Fruit fly (Drosophila melanogaster) whole organism, embryonic: ENCODE measurements around the gene CG15803.
A peak's percentile ranks its signal among the peaks of the same experiment; 100 is the strongest.

Experiments
- Ada2b ChIP-seq: fragments of 200-800 bp; sonication (Bioruptor generic); IDR thresholded peaks from 2 replicates; pipeline ENCODE4 v1.3.6; 2022; ENCODE audit warnings: missing biosample characterization, missing genetic modification characterization
- BEAF-32 ChIP-seq: fragments of 200-800 bp; sonication (Bioruptor generic); optimal IDR thresholded peaks from 3 replicates; lab custom pipeline; 2017; ENCODE audit warnings: missing biosample characterization, missing genetic modification characterization, mild to moderate bottlenecking, moderate library complexity, missing genetic modification reagents
- CG10209 ChIP-seq: fragments of 200-800 bp; sonication (Bioruptor generic); optimal IDR thresholded peaks from 3 replicates; lab custom pipeline; 2017; ENCODE audit warnings: missing biosample characterization, mild to moderate bottlenecking, missing genetic modification characterization, missing genetic modification reagents
- CG10274 ChIP-seq: fragments of 200-800 bp; sonication (Bioruptor generic); optimal IDR thresholded peaks from 3 replicates; lab custom pipeline; 2017; ENCODE audit warnings: missing biosample characterization, mild to moderate bottlenecking, missing genetic modification characterization
- CG10431 ChIP-seq: fragments of 200-800 bp; sonication (Bioruptor generic); optimal IDR thresholded peaks from 3 replicates; lab custom pipeline; 2018; ENCODE audit warnings: missing biosample characterization, mild to moderate bottlenecking, missing genetic modification characterization
- CG12104 ChIP-seq: fragments of 200-800 bp; sonication (Bioruptor generic); optimal IDR thresholded peaks from 3 replicates; lab custom pipeline; 2016; ENCODE audit warnings: missing biosample characterization, missing genetic modification characterization
- CG1233 ChIP-seq: fragments of 200-800 bp; sonication (Bioruptor generic); optimal IDR thresholded peaks from 4 replicates; lab custom pipeline; 2018; ENCODE audit warnings: missing biosample characterization, mild to moderate bottlenecking, missing genetic modification characterization
- CG13123 ChIP-seq: fragments of 200-800 bp; sonication (Bioruptor generic); optimal IDR thresholded peaks from 2 replicates; lab custom pipeline; 2016; ENCODE audit warnings: missing biosample characterization, missing genetic modification characterization
- CG14710 ChIP-seq: fragments of 200-800 bp; sonication (Bioruptor generic); optimal IDR thresholded peaks from 3 replicates; lab custom pipeline; 2019; ENCODE audit warnings: missing biosample characterization, mild to moderate bottlenecking, missing genetic modification characterization, moderate library complexity
- CG1529 ChIP-seq: fragments of 200-800 bp; sonication (Bioruptor generic); optimal IDR thresholded peaks from 3 replicates; lab custom pipeline; 2018; ENCODE audit warnings: missing biosample characterization, missing genetic modification characterization
- CG1603 ChIP-seq: fragments of 200-800 bp; sonication (Bioruptor generic); optimal IDR thresholded peaks from 2 replicates; lab custom pipeline; 2019; ENCODE audit warnings: missing biosample characterization, mild to moderate bottlenecking, missing genetic modification characterization, moderate library complexity
- CG18619 ChIP-seq: fragments of 200-800 bp; sonication (Bioruptor generic); optimal IDR thresholded peaks from 3 replicates; lab custom pipeline; 2017; ENCODE audit warnings: missing biosample characterization, mild to moderate bottlenecking, missing genetic modification characterization
- CG18764 ChIP-seq: fragments of 200-800 bp; sonication (Bioruptor generic); optimal IDR thresholded peaks from 3 replicates; lab custom pipeline; 2016; ENCODE audit warnings: missing biosample characterization, missing genetic modification characterization
- CG2129 ChIP-seq: fragments of 200-800 bp; sonication (Bioruptor generic); IDR thresholded peaks from 2 replicates; pipeline ENCODE4 v1.3.6; 2022; ENCODE audit warnings: missing biosample characterization, missing genetic modification characterization; ENCODE audit not compliant: partially characterized antibody
- CG2199 ChIP-seq: fragments of 200-800 bp; sonication (Bioruptor generic); IDR thresholded peaks from 3 replicates; pipeline ENCODE4 v1.3.6; 2022; ENCODE audit warnings: missing biosample characterization, missing genetic modification characterization
- CG2712 ChIP-seq: fragments of 200-800 bp; optimal IDR thresholded peaks from 3 replicates; lab custom pipeline; 2019; ENCODE audit warnings: missing biosample characterization, mild to moderate bottlenecking, missing genetic modification characterization, moderate library complexity
- CG32767 ChIP-seq: fragments of 200-800 bp; sonication (Bioruptor generic); IDR thresholded peaks from 2 replicates; pipeline ENCODE4 v1.3.6; 2022; ENCODE audit warnings: missing biosample characterization, missing genetic modification characterization
- CG3281 ChIP-seq: fragments of 200-800 bp; sonication (Bioruptor generic); optimal IDR thresholded peaks from 3 replicates; lab custom pipeline; 2017; ENCODE audit warnings: missing biosample characterization, mild to moderate bottlenecking, missing genetic modification characterization
- CG34224 ChIP-seq: fragments of 200-800 bp; sonication (Bioruptor generic); IDR thresholded peaks from 3 replicates; pipeline ENCODE4 v1.3.6; 2022; ENCODE audit warnings: missing biosample characterization, missing genetic modification characterization; ENCODE audit not compliant: partially characterized antibody
- CG6689 ChIP-seq: fragments of 200-800 bp; sonication (Bioruptor generic); IDR thresholded peaks from 2 replicates; pipeline ENCODE4 v1.3.6; 2022; ENCODE audit warnings: missing biosample characterization, missing genetic modification characterization
- CG6854 ChIP-seq: fragments of 200-800 bp; sonication (Bioruptor generic); optimal IDR thresholded peaks from 3 replicates; lab custom pipeline; 2017; ENCODE audit warnings: missing biosample characterization, mild to moderate bottlenecking, missing genetic modification characterization
- CG7271 ChIP-seq: fragments of 200-800 bp; sonication (Bioruptor generic); optimal IDR thresholded peaks from 2 replicates; lab custom pipeline; 2018; ENCODE audit warnings: missing biosample characterization, mild to moderate bottlenecking, missing genetic modification characterization, moderate library complexity
- CG7745 ChIP-seq: fragments of 200-800 bp; sonication (Bioruptor generic); optimal IDR thresholded peaks from 2 replicates; lab custom pipeline; 2018; ENCODE audit warnings: missing biosample characterization, mild to moderate bottlenecking, missing genetic modification characterization, moderate library complexity
- CG9932 ChIP-seq: fragments of 200-800 bp; sonication (Bioruptor generic); IDR thresholded peaks from 2 replicates; pipeline ENCODE4 v1.3.6; 2022; ENCODE audit warnings: missing biosample characterization, missing genetic modification characterization
- Chrac-16 ChIP-seq: fragments of 200-800 bp; sonication (Bioruptor generic); optimal IDR thresholded peaks from 3 replicates; lab custom pipeline; 2016; ENCODE audit warnings: missing biosample characterization, missing genetic modification characterization
- Dfd ChIP-seq, 2 experiments: fragments of >200 bp; optimal IDR thresholded peaks; 2 replicates each; lab custom pipeline; 2017; ENCODE audit warnings: missing biosample characterization in 2 of 2, missing genetic modification characterization in 2 of 2
- E2f2 ChIP-seq: fragments of 200-800 bp; sonication (Bioruptor generic); IDR thresholded peaks from 2 replicates; pipeline ENCODE4 v1.3.6; 2022; ENCODE audit warnings: missing biosample characterization, missing genetic modification characterization
- Fer2 ChIP-seq: fragments of 200-800 bp; sonication (Bioruptor generic); optimal IDR thresholded peaks from 2 replicates; lab custom pipeline; 2018; ENCODE audit warnings: missing biosample characterization, mild to moderate bottlenecking, missing genetic modification characterization, moderate library complexity
- Hsf ChIP-seq: fragments of 200-800 bp; sonication (Bioruptor generic); optimal IDR thresholded peaks from 3 replicates; lab custom pipeline; 2016; ENCODE audit warnings: missing biosample characterization, missing genetic modification characterization
- Lhr ChIP-seq: fragments of 200-800 bp; sonication (Bioruptor generic); optimal IDR thresholded peaks from 3 replicates; lab custom pipeline; 2017; ENCODE audit warnings: mild to moderate bottlenecking, missing biosample characterization, missing genetic modification reagents, missing genetic modification characterization
- Med ChIP-seq: fragments of 200-800 bp; sonication (Bioruptor generic); peaks from one replicate; lab custom pipeline; 2016; ENCODE audit warnings: missing biosample characterization, missing genetic modification characterization, mild to moderate bottlenecking, inconsistent platforms, moderate library complexity
- NfI ChIP-seq: fragments of 200-800 bp; sonication (Bioruptor generic); optimal IDR thresholded peaks from 3 replicates; lab custom pipeline; 2018; ENCODE audit warnings: missing biosample characterization, mild to moderate bottlenecking, missing genetic modification characterization, moderate library complexity
- Oli ChIP-seq: fragments of 200-800 bp; sonication (Bioruptor generic); optimal IDR thresholded peaks from 2 replicates; lab custom pipeline; 2018; ENCODE audit warnings: missing biosample characterization, mild to moderate bottlenecking, missing genetic modification characterization, moderate library complexity
- Scr ChIP-seq: fragments of 200-800 bp; sonication (Bioruptor generic); IDR thresholded peaks from 2 replicates; pipeline ENCODE4 v1.3.6; 2022; ENCODE audit warnings: missing biosample characterization, missing genetic modification characterization; ENCODE audit not compliant: partially characterized antibody
- Side ChIP-seq: fragments of 200-800 bp; sonication (Bioruptor generic); optimal IDR thresholded peaks from 2 replicates; lab custom pipeline; 2016; ENCODE audit warnings: missing biosample characterization, missing genetic modification characterization
- Sin3A ChIP-seq: fragments of >200 bp; optimal IDR thresholded peaks from 2 replicates; lab custom pipeline; 2018
- Sox100B ChIP-seq: fragments of 200-800 bp; sonication (Bioruptor generic); optimal IDR thresholded peaks from 3 replicates; lab custom pipeline; 2018; ENCODE audit warnings: missing biosample characterization, mild to moderate bottlenecking, missing genetic modification characterization
- Sox102F ChIP-seq: fragments of 200-800 bp; sonication (Bioruptor generic); optimal IDR thresholded peaks from 2 replicates; lab custom pipeline; 2018; ENCODE audit warnings: missing biosample characterization, mild to moderate bottlenecking, missing genetic modification characterization, moderate library complexity
- TFAM ChIP-seq: fragments of 200-800 bp; sonication (Bioruptor generic); optimal IDR thresholded peaks from 2 replicates; lab custom pipeline; 2017; ENCODE audit warnings: missing biosample characterization, missing genetic modification characterization, inconsistent platforms
- ac ChIP-seq: fragments of 200-800 bp; sonication (Bioruptor generic); optimal IDR thresholded peaks from 3 replicates; lab custom pipeline; 2017; ENCODE audit warnings: missing biosample characterization, mild to moderate bottlenecking, missing genetic modification characterization
- ase ChIP-seq: fragments of 200-800 bp; sonication (Bioruptor generic); IDR thresholded peaks from 3 replicates; pipeline ENCODE4 v1.3.6; 2022; ENCODE audit warnings: missing biosample characterization, missing genetic modification characterization
- dmrt11E ChIP-seq: fragments of 200-800 bp; sonication (Bioruptor generic); optimal IDR thresholded peaks from 3 replicates; lab custom pipeline; 2018; ENCODE audit warnings: missing biosample characterization, mild to moderate bottlenecking, missing genetic modification characterization, moderate library complexity
- dysf ChIP-seq: fragments of 200-800 bp; sonication (Bioruptor generic); IDR thresholded peaks from 3 replicates; pipeline ENCODE4 v1.3.6; 2022; ENCODE audit warnings: missing biosample characterization, missing genetic modification characterization
- ems ChIP-seq: fragments of 200-800 bp; sonication (Bioruptor generic); optimal IDR thresholded peaks from 3 replicates; lab custom pipeline; 2016; ENCODE audit warnings: missing biosample characterization, missing genetic modification characterization
- hbn ChIP-seq: fragments of 200-800 bp; sonication (Bioruptor generic); IDR thresholded peaks from 2 replicates; pipeline ENCODE4 v1.3.6; 2022; ENCODE audit warnings: missing biosample characterization, missing genetic modification characterization; ENCODE audit not compliant: partially characterized antibody
- her ChIP-seq: fragments of 200-800 bp; sonication (Bioruptor generic); optimal IDR thresholded peaks from 2 replicates; lab custom pipeline; 2016; ENCODE audit warnings: missing biosample characterization, missing genetic modification characterization
- mld ChIP-seq: fragments of 200-800 bp; sonication (Bioruptor generic); IDR thresholded peaks from 3 replicates; pipeline ENCODE4 v1.3.6; 2022; ENCODE audit warnings: missing biosample characterization, missing genetic modification characterization; ENCODE audit not compliant: partially characterized antibody
- psq ChIP-seq: fragments of 200-800 bp; sonication (Bioruptor generic); optimal IDR thresholded peaks from 2 replicates; lab custom pipeline; 2017; ENCODE audit warnings: missing biosample characterization, missing genetic modification characterization
- scrt ChIP-seq: fragments of 200-800 bp; sonication (Bioruptor generic); optimal IDR thresholded peaks from 2 replicates; lab custom pipeline; 2018; ENCODE audit warnings: missing biosample characterization, mild to moderate bottlenecking, missing genetic modification characterization, moderate library complexity
- vvl ChIP-seq: fragments of 200-800 bp; sonication (Bioruptor generic); IDR thresholded peaks from 2 replicates; pipeline ENCODE4 v1.3.6; 2022; ENCODE audit warnings: missing biosample characterization, missing genetic modification characterization

CG15803 gene

dm6 chr3R:18365978-18366643, 5.6 kb upstream of the CG15803 start, which contains the start of the genes WRNexo and Nup43 (continued):
- TF ChIP-seq CG10431 (GFP tag; lab: Kevin White, UChicago), result no peak
- peak; percentile 62 for TF ChIP-seq CG9932
- TF ChIP-seq Fer2, result no peak
- peak; percentile 36; the same call in 1 of the 3 replicates for TF ChIP-seq dysf
- peak; percentile 37 for TF ChIP-seq BEAF-32 (GFP tag; lab: Kevin White, UChicago)
- TF ChIP-seq Sin3A (lab: Kevin White, UChicago), result peak; percentile 44
- TF ChIP-seq Side (GFP tag; lab: Kevin White, UChicago), result no peak
- no peak for TF ChIP-seq CG10274 (GFP tag; lab: Kevin White, UChicago)
- no peak for TF ChIP-seq Sox100B (GFP tag; lab: Kevin White, UChicago)
- peak; percentile 51 for TF ChIP-seq CG14710 (tag; lab: Kevin White, UChicago)
- peak; percentile 79 for TF ChIP-seq Med
- no peak for TF ChIP-seq CG32767 (GFP tag; lab: Robert Waterston, UW)
- TF ChIP-seq ase (GFP tag; lab: Robert Waterston, UW), result no peak
- TF ChIP-seq CG10209, result peak; percentile 37
- TF ChIP-seq Hsf, result peak; percentile 38
- no peak for TF ChIP-seq CG12104 (GFP tag; lab: Kevin White, UChicago)
- no peak for TF ChIP-seq CG1233 (GFP tag; lab: Kevin White, UChicago)
- TF ChIP-seq CG7271 (tag; lab: Kevin White, UChicago), result no peak
- peak; percentile 44 for TF ChIP-seq Lhr (GFP tag; lab: Kevin White, UChicago)
- peak; percentile 57; the same call in 1 of the 2 replicates for TF ChIP-seq E2f2 (GFP tag; lab: Robert Waterston, UW)
- peak; percentile 53 for TF ChIP-seq CG2712
- TF ChIP-seq mld (GFP tag; lab: Robert Waterston, UW), result no peak
- peak; percentile 19 for TF ChIP-seq Chrac-16 (GFP tag; lab: Kevin White, UChicago)
- TF ChIP-seq CG2129 (GFP tag; lab: Robert Waterston, UW), result no peak
- no peak for TF ChIP-seq psq (GFP tag; lab: Kevin White, UChicago)
- TF ChIP-seq hbn, result no peak
- no peak for TF ChIP-seq her
- no peak; the same call in 1 of the 2 replicates for TF ChIP-seq vvl
- TF ChIP-seq Ada2b, result peak; percentile 46; the same call in 1 of the 2 replicates
- TF ChIP-seq CG2199 (GFP tag; lab: Robert Waterston, UW), result no peak
- peak; percentile 30; the same call in 1 of the 2 replicates for TF ChIP-seq CG6689 (GFP tag; lab: Robert Waterston, UW)
- peak; percentile 51 for TF ChIP-seq dmrt11E (tag; lab: Kevin White, UChicago)
- TF ChIP-seq TFAM (GFP tag; lab: Kevin White, UChicago), result no peak
- no peak for TF ChIP-seq CG3281
- no peak for TF ChIP-seq Dfd (GFP tag; optimal IDR thresholded peaks at IDR 0.05; lab: Kevin White, UChicago)
- no peak for TF ChIP-seq CG18764 (GFP tag; lab: Kevin White, UChicago)
- no peak for TF ChIP-seq CG1603 (tag; lab: Kevin White, UChicago)
- TF ChIP-seq CG1529, result no peak
- no peak for TF ChIP-seq ac (GFP tag; lab: Kevin White, UChicago)
- no peak for TF ChIP-seq CG34224
- TF ChIP-seq Sox102F (GFP tag; lab: Kevin White, UChicago), result no peak
- TF ChIP-seq Scr, result no peak
- TF ChIP-seq CG13123 (GFP tag; lab: Kevin White, UChicago), result no peak
- TF ChIP-seq ems (GFP tag; lab: Kevin White, UChicago), result peak; percentile 14
- no peak for TF ChIP-seq CG7745
- peak; percentile 22 for TF ChIP-seq NfI
- peak; percentile 4 for TF ChIP-seq CG18619 (GFP tag; lab: Kevin White, UChicago)
- peak; percentile 35 for TF ChIP-seq Oli
- no peak for TF ChIP-seq scrt (GFP tag; lab: Kevin White, UChicago)
- TF ChIP-seq CG6854 (GFP tag; lab: Kevin White, UChicago), result no peak
